Worm (Caenorhabditis elegans) whole organism, L4 larva: ENCODE measurements around the gene srh-119.

ENCODE experiments used
- R02D3.7 ChIP-seq: fragments of 150-350 bp; sonication (generic microtip); optimal IDR thresholded peaks from 3 replicates; lab custom pipeline; 2014; ENCODE audit warnings: missing biosample characterization, missing genetic modification characterization
- Y48G9A.11 ChIP-seq: fragments of 200-800 bp; sonication (Bioruptor generic); IDR thresholded peaks from 2 replicates; pipeline ENCODE4 v1.3.6; 2022; ENCODE audit warnings: missing genetic modification reagents, missing genetic modification characterization, missing compliant biosample characterization
- ceh-20 ChIP-seq: fragments of 200-800 bp; sonication (Bioruptor generic); IDR thresholded peaks from 2 replicates; pipeline ENCODE4 v1.3.6; 2022; ENCODE audit warnings: missing genetic modification reagents, missing genetic modification characterization, missing compliant biosample characterization
- ceh-28 ChIP-seq: fragments of 150-350 bp; optimal IDR thresholded peaks from 2 replicates; lab custom pipeline; 2014; ENCODE audit warnings: missing biosample characterization, missing genetic modification reagents, missing genetic modification characterization
- ceh-32 ChIP-seq: sonication (generic microtip); optimal IDR thresholded peaks from 2 replicates; lab custom pipeline; 2016; ENCODE audit warnings: mild to moderate bottlenecking, missing genetic modification characterization, missing compliant biosample characterization; ENCODE audit not compliant: poor library complexity
- daf-8 ChIP-seq: fragments of 200-800 bp; sonication (Bioruptor generic); IDR thresholded peaks from 2 replicates; pipeline ENCODE4 v1.3.6; 2022; ENCODE audit warnings: missing genetic modification characterization, missing compliant biosample characterization
- dmd-6 ChIP-seq: fragments of 200-800 bp; sonication (Bioruptor generic); IDR thresholded peaks from 2 replicates; pipeline ENCODE4 v1.3.6; 2022; ENCODE audit warnings: missing genetic modification reagents, missing genetic modification characterization, missing compliant biosample characterization
- duxl-1 ChIP-seq: sonication (generic microtip); optimal IDR thresholded peaks from 2 replicates; lab custom pipeline; 2016; ENCODE audit warnings: mild to moderate bottlenecking, missing genetic modification characterization, moderate library complexity, missing compliant biosample characterization; ENCODE audit not compliant: poor library complexity
- egl-43 ChIP-seq: fragments of 200-800 bp; sonication (Bioruptor generic); IDR thresholded peaks from 2 replicates; pipeline ENCODE4 v1.3.6; 2022; ENCODE audit warnings: missing genetic modification reagents, missing genetic modification characterization, missing compliant biosample characterization
- hlh-11 ChIP-seq: fragments of 200-800 bp; sonication (Bioruptor generic); optimal IDR thresholded peaks from 2 replicates; lab custom pipeline; 2018; ENCODE audit warnings: mild to moderate bottlenecking, missing genetic modification characterization, missing compliant biosample characterization
- hlh-30 ChIP-seq: sonication (generic microtip); optimal IDR thresholded peaks from 2 replicates; lab custom pipeline; 2017; ENCODE audit warnings: antibody characterized with exemption, mild to moderate bottlenecking, missing genetic modification characterization, missing compliant biosample characterization; ENCODE audit not compliant: insufficient read depth
- jun-1 ChIP-seq: fragments of 150-350 bp; optimal IDR thresholded peaks from 2 replicates; lab custom pipeline; 2014; ENCODE audit warnings: missing biosample characterization, missing genetic modification reagents, missing genetic modification characterization
- mep-1 ChIP-seq: fragments of 150-350 bp; sonication (generic microtip); optimal IDR thresholded peaks from 3 replicates; lab custom pipeline; 2014; ENCODE audit warnings: missing biosample characterization, missing genetic modification characterization
- nhr-111 ChIP-seq: fragments of 200-800 bp; sonication (Bioruptor generic); optimal IDR thresholded peaks from 2 replicates; lab custom pipeline; 2018; ENCODE audit warnings: mild to moderate bottlenecking, missing genetic modification characterization, missing compliant biosample characterization
- nhr-28 ChIP-seq: fragments of 150-350 bp; optimal IDR thresholded peaks from 2 replicates; lab custom pipeline; 2014; ENCODE audit warnings: missing biosample characterization, missing genetic modification characterization
- nhr-42 ChIP-seq: fragments of 200-800 bp; sonication (Bioruptor generic); IDR thresholded peaks from 2 replicates; pipeline ENCODE4 v1.3.6; 2022; ENCODE audit warnings: missing genetic modification characterization, missing compliant biosample characterization
- php-3 ChIP-seq: fragments of 200-800 bp; sonication (Bioruptor generic); IDR thresholded peaks from 2 replicates; pipeline ENCODE4 v1.3.6; 2022; ENCODE audit warnings: missing genetic modification reagents, missing genetic modification characterization, missing compliant biosample characterization
- sdz-12 ChIP-seq: fragments of 200-800 bp; sonication (Bioruptor generic); optimal IDR thresholded peaks from 2 replicates; lab custom pipeline; 2018; ENCODE audit warnings: mild to moderate bottlenecking, missing genetic modification characterization, missing compliant biosample characterization
- set-16 ChIP-seq: fragments of 200-800 bp; sonication (Bioruptor generic); IDR thresholded peaks from 2 replicates; pipeline ENCODE4 v1.3.6; 2022; ENCODE audit warnings: missing genetic modification reagents, missing genetic modification characterization, missing compliant biosample characterization
- tra-1 ChIP-seq: fragments of 200-800 bp; sonication (Bioruptor generic); IDR thresholded peaks from 2 replicates; pipeline ENCODE4 v1.3.6; 2022; ENCODE audit warnings: missing genetic modification reagents, missing genetic modification characterization, missing compliant biosample characterization
- unc-130 ChIP-seq: sonication (generic microtip); optimal IDR thresholded peaks from 2 replicates; lab custom pipeline; 2016; ENCODE audit warnings: missing genetic modification reagents, missing genetic modification characterization, missing compliant biosample characterization
- ztf-7 ChIP-seq: fragments of 150-350 bp; optimal IDR thresholded peaks from 2 replicates; lab custom pipeline; 2014; ENCODE audit warnings: missing biosample characterization, missing genetic modification characterization

The srh-119 gene

ce11 chrV:17019690-17020089 is 47.5 kb downstream of the srh-119 start, which contains the start of gene F49H6.17:
F49H6.17 (plus strand) TSS chrV:17019990.
- no peak for TF ChIP-seq hlh-30 (tag; lab: Kevin White, UChicago)
- TF ChIP-seq ceh-28 (tag; lab: Kevin White, UChicago), result no peak
- no peak for TF ChIP-seq duxl-1 (tag; lab: Kevin White, UChicago)
- TF ChIP-seq, all 104 proteins: peak for 0

ce11 chrV:17021361-17021760 is 49.1 kb downstream of the srh-119 start, which contains the start of gene F49H6.12:
F49H6.12 (minus strand) TSS chrV:17021461.
- TF ChIP-seq R02D3.7 (tag; lab: Kevin White, UChicago), result no peak
- no peak for TF ChIP-seq Y48G9A.11
- TF ChIP-seq ceh-32 (tag; lab: Kevin White, UChicago), result no peak
- no peak for TF ChIP-seq nhr-111 (GFP tag; lab: Kevin White, UChicago)
- no peak for TF ChIP-seq mep-1 (tag; lab: Kevin White, UChicago)
- TF ChIP-seq sdz-12, result no peak
- no peak for TF ChIP-seq ztf-7
- no peak for TF ChIP-seq unc-130 (GFP tag; lab: Kevin White, UChicago)
- no peak for TF ChIP-seq ceh-20 (GFP tag; lab: Robert Waterston, UW)
- TF ChIP-seq jun-1 (tag; lab: Kevin White, UChicago), result no peak
- no peak for TF ChIP-seq dmd-6 (GFP tag; lab: Robert Waterston, UW)
- no peak for TF ChIP-seq daf-8
- TF ChIP-seq tra-1 (GFP tag; lab: Robert Waterston, UW), result no peak
- TF ChIP-seq, all 104 proteins: peak for 0

ce11 chrV:17022100-17022499 is 49.9 kb downstream of the srh-119 start:
- TF ChIP-seq set-16 (GFP tag; lab: Robert Waterston, UW) (peak; percentile 92), nhr-42 (GFP tag; lab: Robert Waterston, UW) (peak; percentile 36; the same call in 1 of the 2 replicates), egl-43 (GFP tag; lab: Robert Waterston, UW) (0 out of 2 replicates have a peak, but pooled peaks have one; percentile 34)
- TF ChIP-seq, all 104 proteins: peak for 3; not testable (repeated sequence) for 101

- TF ChIP-seq dmd-6 (GFP tag; lab: Robert Waterston, UW), result peak; percentile 52
- peak; percentile 67; the same call in 1 of the 2 replicates for TF ChIP-seq php-3
- TF ChIP-seq nhr-28 (tag; lab: Kevin White, UChicago), result peak; percentile 64
- no peak for TF ChIP-seq hlh-11 (tag; lab: Kevin White, UChicago)
These were observed 50.5 kb downstream of the srh-119 start, which contains the start of the genes F49H6.8 and F49H6.5 for ce11 chrV:17022613-17023322. F49H6.8 (minus strand) TSS chrV:17022663. F49H6.5 (plus strand) TSS chrV:17023241.
